In the genomic region with DNA sequence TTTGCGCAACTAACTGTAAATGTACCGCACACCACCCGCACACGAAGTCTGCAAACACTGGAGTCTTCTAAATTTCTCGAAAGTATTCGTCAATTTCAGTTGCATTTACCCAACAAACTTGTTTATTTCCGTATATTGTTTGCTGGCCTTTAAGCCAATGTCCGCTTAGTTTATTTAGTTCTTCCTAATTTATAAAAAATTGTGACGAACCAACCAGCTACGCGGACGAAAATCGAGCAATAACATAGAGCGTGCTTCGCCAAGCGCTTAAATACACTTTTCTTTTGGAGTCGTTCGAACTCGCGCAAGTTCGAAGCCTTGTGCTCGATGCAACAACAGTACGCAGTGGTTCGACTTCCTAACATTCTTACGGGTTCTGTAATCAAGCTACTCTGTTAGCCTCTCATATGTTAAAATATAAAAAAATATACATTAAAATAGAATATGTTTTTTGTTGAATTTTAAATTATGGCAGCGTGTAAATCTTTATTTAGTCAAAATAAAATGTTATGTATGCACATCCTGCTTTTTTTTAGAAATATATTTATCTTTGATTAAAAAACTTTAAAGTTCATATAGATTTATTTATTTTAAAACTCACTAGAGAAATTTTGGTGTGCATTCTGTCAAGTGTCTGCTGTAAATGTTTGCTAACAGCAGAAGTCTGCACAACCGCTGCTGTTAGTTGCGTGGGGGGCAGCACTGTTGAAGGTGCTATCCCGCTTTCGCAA, we compare ENCODE assay signal across 4 fruit fly cellular contexts.
TF ChIP-seq lines count a peak whose summit lies in the region.

TSS of gene GlcAT-P (minus strand) at position 246 of the 731 bp plus-strand sequence.

TF ChIP-seq in whole organism, adult, 20 proteins besides CTCF, POLR2A, EP300 and RAD21 (continued from another document):
- TF ChIP-seq pad (GFP tag; optimal IDR thresholded peaks at IDR 0.05; lab: Kevin White, UChicago) = peak; percentile 59

TF ChIP-seq in whole organism, embryonic, 481 proteins besides CTCF, POLR2A, EP300 and RAD21 (continued from another document and continues in another):
- TF ChIP-seq run (tag; optimal IDR thresholded peaks at IDR 0.05; lab: Kevin White, UChicago) (peak; percentile 57), CG10321 (GFP tag; IDR thresholded peaks at IDR 0.05; lab: Robert Waterston, UW) (no peak), CG3995 (GFP tag; optimal IDR thresholded peaks at IDR 0.05; lab: Kevin White, UChicago) (no peak), CG7987 (GFP tag; optimal IDR thresholded peaks at IDR 0.05; lab: Kevin White, UChicago) (no peak), CG10209 (GFP tag; optimal IDR thresholded peaks at IDR 0.05; lab: Kevin White, UChicago) (peak; percentile 75), CG8089 (GFP tag; optimal IDR thresholded peaks at IDR 0.05; lab: Kevin White, UChicago) (no peak), cg (GFP tag; optimal IDR thresholded peaks at IDR 0.05; lab: Kevin White, UChicago) (peak; percentile 14), sc (optimal IDR thresholded peaks at IDR 0.05; lab: Kevin White, UChicago) (no peak), sc (GFP tag; optimal IDR thresholded peaks at IDR 0.05; lab: Kevin White, UChicago) (peak; percentile 24), CoRest (tag; optimal IDR thresholded peaks at IDR 0.05; lab: Kevin White, UChicago) (peak; percentile 84), Lpt (GFP tag; optimal IDR thresholded peaks at IDR 0.05; lab: Kevin White, UChicago) (no peak), Nf-YC (tag; optimal IDR thresholded peaks at IDR 0.05; lab: Kevin White, UChicago) (peak; percentile 71), CG15269 (tag; optimal IDR thresholded peaks at IDR 0.05; lab: Kevin White, UChicago) (peak; percentile 85), CG12659 (GFP tag; optimal IDR thresholded peaks at IDR 0.05; lab: Kevin White, UChicago) (peak; percentile 83), CG11723 (GFP tag; optimal IDR thresholded peaks at IDR 0.05; lab: Kevin White, UChicago) (peak; percentile 44), slbo (GFP tag; IDR thresholded peaks at IDR 0.05; lab: Robert Waterston, UW) (peak; percentile 83), chif (GFP tag; optimal IDR thresholded peaks at IDR 0.05; lab: Kevin White, UChicago) (no peak), D19A (tag; optimal IDR thresholded peaks at IDR 0.05; lab: Kevin White, UChicago) (peak; percentile 75), Nf-YA (GFP tag; IDR thresholded peaks at IDR 0.05; lab: Robert Waterston, UW) (0 out of 2 replicates have a peak, but pooled peaks have one; percentile 8), stc (GFP tag; IDR thresholded peaks at IDR 0.05; lab: Robert Waterston, UW) (peak; percentile 66), CG8290 (GFP tag; optimal IDR thresholded peaks at IDR 0.05; lab: Kevin White, UChicago) (peak; percentile 16), CG8290 (tag; optimal IDR thresholded peaks at IDR 0.05; lab: Kevin White, UChicago) (peak in 1 of 2 experiments; percentile 16), CG8281 (tag; optimal IDR thresholded peaks at IDR 0.05; lab: Kevin White, UChicago) (peak; percentile 7), oc (tag; optimal IDR thresholded peaks at IDR 0.05; lab: Kevin White, UChicago) (no peak), CG7556 (GFP tag; optimal IDR thresholded peaks at IDR 0.05; lab: Kevin White, UChicago) (peak; percentile 91), H2.0 (GFP tag; IDR thresholded peaks at IDR 0.05; lab: Robert Waterston, UW) (peak; percentile 55; the same call in 1 of the 2 replicates), CG31441 (GFP tag; IDR thresholded peaks at IDR 0.05; lab: Robert Waterston, UW) (peak; percentile 85), CG4404 (GFP tag; IDR thresholded peaks at IDR 0.05; lab: Robert Waterston, UW) (no peak), CG14667 (GFP tag; IDR thresholded peaks at IDR 0.05; lab: Robert Waterston, UW) (no peak), CG17612 (GFP tag; IDR thresholded peaks at IDR 0.05; lab: Robert Waterston, UW) (no peak), NfI (GFP tag; optimal IDR thresholded peaks at IDR 0.05; lab: Kevin White, UChicago) (peak; percentile 47), CG15011 (GFP tag; optimal IDR thresholded peaks at IDR 0.05; lab: Kevin White, UChicago) (no peak), CG10366 (GFP tag; IDR thresholded peaks at IDR 0.05; lab: Robert Waterston, UW) (peak; percentile 53), fd3F (GFP tag; optimal IDR thresholded peaks at IDR 0.05; lab: Kevin White, UChicago) (peak; percentile 59), CG18476 (GFP tag; optimal IDR thresholded peaks at IDR 0.05; lab: Kevin White, UChicago) (peak; percentile 18), insv (GFP tag; optimal IDR thresholded peaks at IDR 0.05; lab: Kevin White, UChicago) (no peak), HLH54F (GFP tag; optimal IDR thresholded peaks at IDR 0.05; lab: Kevin White, UChicago) (no peak), NFAT (GFP tag; IDR thresholded peaks at IDR 0.05; lab: Robert Waterston, UW) (no peak), Dad (GFP tag; optimal IDR thresholded peaks at IDR 0.05; lab: Kevin White, UChicago) (no peak), CG11093 (GFP tag; IDR thresholded peaks at IDR 0.05; lab: Robert Waterston, UW) (no peak), wek (GFP tag; optimal IDR thresholded peaks at IDR 0.05; lab: Kevin White, UChicago) (no peak)

TF ChIP-seq in whole organism, prepupa, 60 proteins besides CTCF, POLR2A, EP300 and RAD21 (continued from another document):
- peak; percentile 6 for TF ChIP-seq CG16779 (tag; optimal IDR thresholded peaks at IDR 0.05; lab: Kevin White, UChicago)
- TF ChIP-seq eg (GFP tag; IDR thresholded peaks at IDR 0.05; lab: Robert Waterston, UW) = peak; percentile 84
- no peak for TF ChIP-seq Ets21C (GFP tag; optimal IDR thresholded peaks at IDR 0.05; lab: Kevin White, UChicago)
- peak; percentile 61 for TF ChIP-seq CG3919 (GFP tag; optimal IDR thresholded peaks at IDR 0.05; lab: Kevin White, UChicago)
- no peak for TF ChIP-seq dac (GFP tag; optimal IDR thresholded peaks at IDR 0.05; lab: Kevin White, UChicago)
- peak; percentile 60 for TF ChIP-seq achi (GFP tag; optimal IDR thresholded peaks at IDR 0.05; lab: Kevin White, UChicago)
- peak; percentile 40 for TF ChIP-seq net (GFP tag; optimal IDR thresholded peaks at IDR 0.05; lab: Kevin White, UChicago)
- peak; percentile 72 for TF ChIP-seq dsx (GFP tag; optimal IDR thresholded peaks at IDR 0.05; lab: Kevin White, UChicago; ENCODE audit: poor library complexity, severe bottlenecking)
- TF ChIP-seq Smox (GFP tag; optimal IDR thresholded peaks at IDR 0.05; lab: Kevin White, UChicago) = peak; percentile 39
- TF ChIP-seq Eip93F (GFP tag; optimal IDR thresholded peaks at IDR 0.05; lab: Kevin White, UChicago) = no peak
- peak; percentile 51 for TF ChIP-seq CG34406 (GFP tag; optimal IDR thresholded peaks at IDR 0.05; lab: Kevin White, UChicago)
- no peak for TF ChIP-seq Hr38 (GFP tag; optimal IDR thresholded peaks at IDR 0.05; lab: Kevin White, UChicago)
- no peak for TF ChIP-seq CG1621 (tag; optimal IDR thresholded peaks at IDR 0.05; lab: Kevin White, UChicago)
- TF ChIP-seq topi (GFP tag; optimal IDR thresholded peaks at IDR 0.05; lab: Kevin White, UChicago) = peak; percentile 22
- peak; percentile 34 for TF ChIP-seq CG6808 (GFP tag; optimal IDR thresholded peaks at IDR 0.05; lab: Kevin White, UChicago)
- TF ChIP-seq cyc (GFP tag; optimal IDR thresholded peaks at IDR 0.05; lab: Kevin White, UChicago) = peak; percentile 33
- no peak for TF ChIP-seq CG11294 (GFP tag; IDR thresholded peaks at IDR 0.05; lab: Robert Waterston, UW)
- TF ChIP-seq CG32006 (GFP tag; optimal IDR thresholded peaks at IDR 0.05; lab: Kevin White, UChicago) = peak; percentile 78
- TF ChIP-seq salr (GFP tag; optimal IDR thresholded peaks at IDR 0.05; lab: Kevin White, UChicago) = peak in 1 of 2 experiments; percentile 65
- peak; percentile 72 for TF ChIP-seq CG10631 (GFP tag; optimal IDR thresholded peaks at IDR 0.05; lab: Kevin White, UChicago)
- no peak for TF ChIP-seq Sox102F (GFP tag; optimal IDR thresholded peaks at IDR 0.05; lab: Kevin White, UChicago)
- peak; percentile 31 for TF ChIP-seq Eip75B (GFP tag; optimal IDR thresholded peaks at IDR 0.05; lab: Kevin White, UChicago)
- no peak for TF ChIP-seq CG6854 (GFP tag; optimal IDR thresholded peaks at IDR 0.05; lab: Kevin White, UChicago)
- peak; percentile 32 for TF ChIP-seq CG11762 (GFP tag; optimal IDR thresholded peaks at IDR 0.05; lab: Kevin White, UChicago; ENCODE audit: insufficient read depth)
- peak; percentile 28 for TF ChIP-seq Hr4 (GFP tag; optimal IDR thresholded peaks at IDR 0.05; lab: Kevin White, UChicago)
- TF ChIP-seq CG8632 (GFP tag; optimal IDR thresholded peaks at IDR 0.05; lab: Kevin White, UChicago) = peak; percentile 43
- no peak for TF ChIP-seq spab (GFP tag; optimal IDR thresholded peaks at IDR 0.05; lab: Kevin White, UChicago)
- no peak for TF ChIP-seq Sox15 (GFP tag; optimal IDR thresholded peaks at IDR 0.05; lab: Kevin White, UChicago)
- TF ChIP-seq CG4318 (GFP tag; optimal IDR thresholded peaks at IDR 0.05; lab: Kevin White, UChicago) = peak; percentile 23
- TF ChIP-seq CG15336 (GFP tag; IDR thresholded peaks at IDR 0.05; lab: Robert Waterston, UW) = peak; percentile 87
- no peak for TF ChIP-seq CG11902 (GFP tag; optimal IDR thresholded peaks at IDR 0.05; lab: Kevin White, UChicago)
- no peak for TF ChIP-seq CG6163 (GFP tag; IDR thresholded peaks at IDR 0.05; lab: Robert Waterston, UW)
- TF ChIP-seq lz (GFP tag; optimal IDR thresholded peaks at IDR 0.05; lab: Kevin White, UChicago) = peak; percentile 13
- TF ChIP-seq svp (GFP tag; lab: Kevin White, UChicago) = peak; percentile 70
- TF ChIP-seq acj6 (GFP tag; optimal IDR thresholded peaks at IDR 0.05; lab: Kevin White, UChicago) = peak; percentile 63
- TF ChIP-seq CG6792 (GFP tag; optimal IDR thresholded peaks at IDR 0.05; lab: Kevin White, UChicago) = peak; percentile 69
- no peak for TF ChIP-seq Blimp-1 (GFP tag; optimal IDR thresholded peaks at IDR 0.05; lab: Kevin White, UChicago)
- peak; percentile 80 for TF ChIP-seq Eip78C (GFP tag; lab: Kevin White, UChicago)
- peak; percentile 71 for TF ChIP-seq CG3032 (tag; optimal IDR thresholded peaks at IDR 0.05; lab: Kevin White, UChicago)
- TF ChIP-seq ss (GFP tag; optimal IDR thresholded peaks at IDR 0.05; lab: Kevin White, UChicago) = peak in 1 of 2 experiments; percentile 1
- TF ChIP-seq CG6276 (GFP tag; optimal IDR thresholded peaks at IDR 0.05; lab: Kevin White, UChicago) = peak; percentile 25
- TF ChIP-seq pdm3 (GFP tag; optimal IDR thresholded peaks at IDR 0.05; lab: Kevin White, UChicago) = peak; percentile 40

TF ChIP-seq in whole organism, pupa, 21 proteins besides CTCF, POLR2A, EP300 and RAD21 (continued from another document):
- peak; percentile 87 for TF ChIP-seq D1 (tag; optimal IDR thresholded peaks at IDR 0.05; lab: Kevin White, UChicago)
- TF ChIP-seq CG34367 (tag; optimal IDR thresholded peaks at IDR 0.05; lab: Kevin White, UChicago) = peak; percentile 63
- no peak for TF ChIP-seq CG10348 (GFP tag; IDR thresholded peaks at IDR 0.05; lab: Robert Waterston, UW)
